Worm (Caenorhabditis elegans) whole organism, midembryonic: ENCODE data around the gene R12B2.3.

ENCODE experiments used
- T22C8.4 ChIP-seq: fragments of 200-800 bp; sonication (Bioruptor generic); IDR thresholded peaks from 2 replicates; pipeline ENCODE4 v1.3.6; 2022; ENCODE audit warnings: missing genetic modification characterization, missing compliant biosample characterization
- flt-1 ChIP-seq: fragments of 200-800 bp; sonication (Bioruptor generic); IDR thresholded peaks from 2 replicates; pipeline ENCODE4 v1.3.6; 2022; ENCODE audit warnings: missing genetic modification characterization, missing compliant biosample characterization
- klf-2 ChIP-seq: fragments of 200-800 bp; sonication (Bioruptor generic); conservative IDR thresholded peaks from 2 replicates; pipeline ENCODE4 v1.3.6; 2022; ENCODE audit warnings: missing genetic modification reagents, missing genetic modification characterization, missing compliant biosample characterization
- ref-1 ChIP-seq: fragments of 200-800 bp; sonication (Bioruptor generic); conservative IDR thresholded peaks from 2 replicates; pipeline ENCODE4 v1.3.6; 2022; ENCODE audit warnings: missing genetic modification reagents, missing genetic modification characterization, missing compliant biosample characterization
- tab-1 ChIP-seq: fragments of 200-800 bp; sonication (Bioruptor generic); IDR thresholded peaks from 2 replicates; pipeline ENCODE4 v1.3.6; 2022; ENCODE audit warnings: missing genetic modification characterization, missing compliant biosample characterization
- ztf-23 ChIP-seq: fragments of 200-800 bp; sonication (Bioruptor generic); IDR thresholded peaks from 2 replicates; pipeline ENCODE4 v1.3.6; 2022; ENCODE audit warnings: missing genetic modification reagents, missing genetic modification characterization, missing compliant biosample characterization

DNA sequence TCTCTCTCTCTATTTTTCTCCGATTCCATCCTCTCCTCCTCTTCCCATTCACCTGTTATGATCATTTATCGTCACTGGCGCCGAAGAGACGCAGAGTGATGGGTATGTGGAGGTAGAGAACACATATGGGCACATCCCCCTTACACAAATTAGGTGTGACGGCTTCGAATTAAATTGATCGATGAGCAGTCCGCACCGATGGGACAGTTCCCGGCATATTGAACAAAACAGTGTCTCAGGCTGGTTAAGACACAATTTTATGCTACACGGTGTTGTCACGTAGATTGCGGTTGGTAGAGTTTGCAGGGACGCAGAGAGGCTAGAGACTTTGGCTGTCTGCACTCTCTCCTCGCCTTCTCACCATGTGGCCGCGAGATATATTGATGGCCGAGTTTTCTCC, 9.4 kb downstream of the R12B2.3 start, which contains the start of gene R12B2.7:
- TF ChIP-seq klf-2 (no peak), flt-1 (GFP tag; lab: Robert Waterston, UW) (no peak), T22C8.4 (GFP tag; lab: Robert Waterston, UW) (no peak), tab-1 (GFP tag; lab: Robert Waterston, UW) (0 out of 2 replicates have a peak, but pooled peaks have one; percentile 28), ref-1 (no peak), ztf-23 (GFP tag; lab: Robert Waterston, UW) (no peak)
